Worm (Caenorhabditis elegans) whole organism, L4/young adult: ENCODE data around the gene srg-58.

ENCODE experiments used
- W03F9.2 ChIP-seq: fragments of 150-350 bp; optimal IDR thresholded peaks from 2 replicates; lab custom pipeline; 2014; ENCODE audit warnings: missing biosample characterization, missing genetic modification characterization
- dao-5 ChIP-seq: sonication (generic microtip); optimal IDR thresholded peaks from 2 replicates; lab custom pipeline; 2016; ENCODE audit warnings: missing genotype, missing genetic modification characterization, moderate library complexity, missing compliant biosample characterization
- him-1 ChIP-seq: sonication (generic microtip); optimal IDR thresholded peaks from 2 replicates; lab custom pipeline; 2016; ENCODE audit warnings: missing genotype, missing genetic modification reagents, missing genetic modification characterization, missing compliant biosample characterization

ce11 chrV:2757226-2757893 lies 2.0 kb downstream of the srg-58 start, which contains the start of gene srx-28:
- TF ChIP-seq him-1 = no peak
- no peak for TF ChIP-seq W03F9.2 (tag; lab: Kevin White, UChicago)
- TF ChIP-seq dao-5 (tag; lab: Kevin White, UChicago) = no peak
